Fruit fly (Drosophila melanogaster) whole organism, embryonic: ENCODE data around the gene aralar1.
A peak's percentile ranks its signal among the peaks of the same experiment; 100 is the strongest.

ENCODE experiments used
- Blimp-1 ChIP-seq: fragments of 200-800 bp; sonication (Bioruptor generic); optimal IDR thresholded peaks from 3 replicates; lab custom pipeline; 2018; ENCODE audit warnings: missing biosample characterization, missing genetic modification characterization, mild to moderate bottlenecking, moderate library complexity, missing genetic modification reagents
- CG10267 ChIP-seq: fragments of 200-800 bp; sonication (Bioruptor generic); optimal IDR thresholded peaks from 2 replicates; lab custom pipeline; 2018; ENCODE audit warnings: missing biosample characterization, mild to moderate bottlenecking, missing genetic modification characterization, moderate library complexity
- CG11085 ChIP-seq: fragments of 200-800 bp; sonication (Bioruptor generic); IDR thresholded peaks from 2 replicates; pipeline ENCODE4 v1.3.6; 2022; ENCODE audit warnings: missing biosample characterization, missing genetic modification characterization
- CG12219 ChIP-seq: fragments of 200-800 bp; sonication (Bioruptor generic); optimal IDR thresholded peaks from 3 replicates; lab custom pipeline; 2018; ENCODE audit warnings: missing biosample characterization, mild to moderate bottlenecking, missing genetic modification characterization
- CG12391 ChIP-seq: fragments of 200-800 bp; sonication (Bioruptor generic); optimal IDR thresholded peaks from 3 replicates; lab custom pipeline; 2018; ENCODE audit warnings: missing biosample characterization, mild to moderate bottlenecking, missing genetic modification characterization, moderate library complexity
- CG12659 ChIP-seq: fragments of 200-800 bp; sonication (Bioruptor generic); optimal IDR thresholded peaks from 3 replicates; lab custom pipeline; 2017; ENCODE audit warnings: mild to moderate bottlenecking, missing biosample characterization, missing genetic modification reagents, missing genetic modification characterization
- CG13424 ChIP-seq: fragments of 200-800 bp; sonication (Bioruptor generic); optimal IDR thresholded peaks from 2 replicates; lab custom pipeline; 2019; ENCODE audit warnings: missing biosample characterization, mild to moderate bottlenecking, missing genetic modification characterization, moderate library complexity
- CG15011 ChIP-seq: fragments of 200-800 bp; sonication (Bioruptor generic); optimal IDR thresholded peaks from 3 replicates; lab custom pipeline; 2018; ENCODE audit warnings: missing biosample characterization, mild to moderate bottlenecking, missing genetic modification characterization
- CG16779 ChIP-seq: fragments of 200-800 bp; sonication (Bioruptor generic); IDR thresholded peaks from 2 replicates; pipeline ENCODE4 v1.3.6; 2022; ENCODE audit warnings: missing biosample characterization, missing genetic modification characterization
- CG17385 ChIP-seq: fragments of 200-800 bp; sonication (Bioruptor generic); optimal IDR thresholded peaks from 3 replicates; lab custom pipeline; 2018; ENCODE audit warnings: missing biosample characterization, mild to moderate bottlenecking, missing genetic modification characterization
- CG18262 ChIP-seq: fragments of 200-800 bp; optimal IDR thresholded peaks from 3 replicates; lab custom pipeline; 2019; ENCODE audit warnings: missing biosample characterization, mild to moderate bottlenecking, missing genetic modification characterization, moderate library complexity
- CG18599 ChIP-seq: fragments of 200-800 bp; sonication (Bioruptor generic); optimal IDR thresholded peaks from 3 replicates; lab custom pipeline; 2017; ENCODE audit warnings: missing biosample characterization, missing genetic modification characterization, mild to moderate bottlenecking, moderate library complexity, missing genetic modification reagents
- CG18619 ChIP-seq: fragments of 200-800 bp; sonication (Bioruptor generic); optimal IDR thresholded peaks from 3 replicates; lab custom pipeline; 2017; ENCODE audit warnings: missing biosample characterization, mild to moderate bottlenecking, missing genetic modification characterization
- CG2199 ChIP-seq: fragments of 200-800 bp; sonication (Bioruptor generic); IDR thresholded peaks from 3 replicates; pipeline ENCODE4 v1.3.6; 2022; ENCODE audit warnings: missing biosample characterization, missing genetic modification characterization
- CG30403 ChIP-seq: fragments of 200-800 bp; sonication (Bioruptor generic); optimal IDR thresholded peaks from 3 replicates; lab custom pipeline; 2016; ENCODE audit warnings: missing biosample characterization, missing genetic modification characterization
- CG4820 ChIP-seq: fragments of 200-800 bp; sonication (Bioruptor generic); optimal IDR thresholded peaks from 3 replicates; lab custom pipeline; 2016; ENCODE audit warnings: missing biosample characterization, missing genetic modification characterization
- CG6813 ChIP-seq: fragments of 200-800 bp; sonication (Bioruptor generic); optimal IDR thresholded peaks from 2 replicates; lab custom pipeline; 2017; ENCODE audit warnings: missing biosample characterization, missing genetic modification characterization, mild to moderate bottlenecking, moderate library complexity, missing genetic modification reagents
- CG7556 ChIP-seq: fragments of 200-800 bp; sonication (Bioruptor generic); optimal IDR thresholded peaks from 2 replicates; lab custom pipeline; 2017; ENCODE audit warnings: missing biosample characterization, mild to moderate bottlenecking, missing genetic modification characterization
- CG9437 ChIP-seq: fragments of 200-800 bp; sonication (Bioruptor generic); optimal IDR thresholded peaks from 2 replicates; lab custom pipeline; 2018; ENCODE audit warnings: missing biosample characterization, mild to moderate bottlenecking, missing genetic modification characterization
- E2f1 ChIP-seq: fragments of 200-800 bp; sonication (Bioruptor generic); IDR thresholded peaks from 2 replicates; pipeline ENCODE4 v1.3.6; 2022; ENCODE audit warnings: missing biosample characterization, missing genetic modification characterization
- H2.0 ChIP-seq: fragments of 200-800 bp; sonication (Bioruptor generic); IDR thresholded peaks from 2 replicates; pipeline ENCODE4 v1.3.6; 2022; ENCODE audit warnings: missing biosample characterization, missing genetic modification characterization
- HLH3B ChIP-seq: fragments of 200-800 bp; sonication (Bioruptor generic); IDR thresholded peaks from 2 replicates; pipeline ENCODE4 v1.3.6; 2022; ENCODE audit warnings: missing biosample characterization, missing genetic modification characterization
- Hr51 ChIP-seq, 2 experiments: fragments of 200-800 bp; sonication (Bioruptor generic); optimal IDR thresholded peaks; 2 replicates in 1 of 2; 3 replicates in 1 of 2; lab custom pipeline; 2016 to 2018; ENCODE audit warnings: missing biosample characterization in 2 of 2, missing genetic modification characterization in 2 of 2, mild to moderate bottlenecking in 1 of 2, moderate library complexity in 1 of 2
- Hr78 ChIP-seq, 2 experiments: fragments of 200-800 bp in 1 of 2; fragments of >200 bp in 1 of 2; sonication (Bioruptor generic) in 1 of 2; optimal IDR thresholded peaks; 2 replicates each; lab custom pipeline; 2017 to 2019; ENCODE audit warnings: missing biosample characterization in 2 of 2, missing genetic modification characterization in 2 of 2, mild to moderate bottlenecking in 1 of 2, moderate library complexity in 1 of 2
- Med ChIP-seq: fragments of 200-800 bp; sonication (Bioruptor generic); peaks from one replicate; lab custom pipeline; 2016; ENCODE audit warnings: missing biosample characterization, missing genetic modification characterization, mild to moderate bottlenecking, inconsistent platforms, moderate library complexity
- Oaz ChIP-seq: fragments of 200-800 bp; sonication (Bioruptor generic); IDR thresholded peaks from 2 replicates; pipeline ENCODE4 v1.3.6; 2022; ENCODE audit warnings: missing biosample characterization, missing genetic modification characterization
- Ptx1 ChIP-seq: fragments of 200-800 bp; sonication (Bioruptor generic); IDR thresholded peaks from 2 replicates; pipeline ENCODE4 v1.3.6; 2022; ENCODE audit warnings: missing biosample characterization, missing genetic modification characterization
- Sox100B ChIP-seq: fragments of 200-800 bp; sonication (Bioruptor generic); optimal IDR thresholded peaks from 3 replicates; lab custom pipeline; 2018; ENCODE audit warnings: missing biosample characterization, mild to moderate bottlenecking, missing genetic modification characterization
- Sox102F ChIP-seq: fragments of 200-800 bp; sonication (Bioruptor generic); optimal IDR thresholded peaks from 2 replicates; lab custom pipeline; 2018; ENCODE audit warnings: missing biosample characterization, mild to moderate bottlenecking, missing genetic modification characterization, moderate library complexity
- Ssrp ChIP-seq: fragments of 200-800 bp; sonication (Bioruptor generic); optimal IDR thresholded peaks from 2 replicates; lab custom pipeline; 2018; ENCODE audit warnings: missing biosample characterization, mild to moderate bottlenecking, missing genetic modification characterization, moderate library complexity
- Xrp1 ChIP-seq: fragments of 200-800 bp; sonication (Bioruptor generic); IDR thresholded peaks from 2 replicates; pipeline ENCODE4 v1.3.6; 2022; ENCODE audit warnings: missing biosample characterization, missing genetic modification characterization
- az2 ChIP-seq: fragments of 200-800 bp; sonication (Bioruptor generic); optimal IDR thresholded peaks from 3 replicates; lab custom pipeline; 2016; ENCODE audit warnings: missing biosample characterization, missing genetic modification characterization
- bcd ChIP-seq: fragments of 200-800 bp; sonication (Bioruptor generic); optimal IDR thresholded peaks from 2 replicates; lab custom pipeline; 2017; ENCODE audit warnings: missing biosample characterization, mild to moderate bottlenecking, missing genetic modification characterization
- br ChIP-seq: fragments of >200 bp; optimal IDR thresholded peaks from 2 replicates; lab custom pipeline; 2017
- chinmo ChIP-seq: fragments of 200-800 bp; sonication (Bioruptor generic); IDR thresholded peaks from 4 replicates; pipeline ENCODE4 v1.3.6; 2022; ENCODE audit warnings: missing biosample characterization, missing genetic modification characterization; ENCODE audit not compliant: partially characterized antibody
- ci ChIP-seq: fragments of 200-800 bp; sonication (Bioruptor generic); IDR thresholded peaks from 3 replicates; pipeline ENCODE4 v1.3.6; 2022; ENCODE audit warnings: missing biosample characterization, missing genetic modification characterization
- dysf ChIP-seq: fragments of 200-800 bp; sonication (Bioruptor generic); IDR thresholded peaks from 3 replicates; pipeline ENCODE4 v1.3.6; 2022; ENCODE audit warnings: missing biosample characterization, missing genetic modification characterization
- eve ChIP-seq, 2 experiments: fragments of >200 bp; optimal IDR thresholded peaks; 2 replicates each; lab custom pipeline; 2017; ENCODE audit warnings: missing biosample characterization in 2 of 2, missing genetic modification characterization in 2 of 2
- nom ChIP-seq: fragments of 200-800 bp; sonication (Bioruptor generic); optimal IDR thresholded peaks from 2 replicates; lab custom pipeline; 2017; ENCODE audit warnings: missing biosample characterization, missing genetic modification characterization, mild to moderate bottlenecking, moderate library complexity, missing genetic modification reagents
- phol ChIP-seq: fragments of 200-800 bp; sonication (Bioruptor generic); optimal IDR thresholded peaks from 3 replicates; lab custom pipeline; 2018; ENCODE audit warnings: missing biosample characterization, mild to moderate bottlenecking, missing genetic modification characterization, moderate library complexity
- row ChIP-seq: fragments of 200-800 bp; sonication (Bioruptor generic); IDR thresholded peaks from 3 replicates; pipeline ENCODE4 v1.3.6; 2022; ENCODE audit warnings: missing biosample characterization, missing genetic modification characterization
- slbo ChIP-seq: fragments of 200-800 bp; sonication (Bioruptor generic); IDR thresholded peaks from 2 replicates; pipeline ENCODE4 v1.3.6; 2022; ENCODE audit warnings: missing biosample characterization, missing genetic modification characterization
- stc ChIP-seq: fragments of 200-800 bp; sonication (Bioruptor generic); IDR thresholded peaks from 2 replicates; pipeline ENCODE4 v1.3.6; 2022; ENCODE audit warnings: missing biosample characterization, missing genetic modification characterization
- tgo ChIP-seq: fragments of 200-800 bp; sonication (Bioruptor generic); IDR thresholded peaks from 3 replicates; pipeline ENCODE4 v1.3.6; 2022; ENCODE audit warnings: missing biosample characterization, missing genetic modification characterization
- unpg ChIP-seq: fragments of 200-800 bp; sonication (Bioruptor generic); optimal IDR thresholded peaks from 3 replicates; lab custom pipeline; 2018; ENCODE audit warnings: missing biosample characterization, mild to moderate bottlenecking, missing genetic modification characterization, moderate library complexity
- vvl ChIP-seq: fragments of 200-800 bp; sonication (Bioruptor generic); IDR thresholded peaks from 2 replicates; pipeline ENCODE4 v1.3.6; 2022; ENCODE audit warnings: missing biosample characterization, missing genetic modification characterization

Gene aralar1

dm6 chr3R:30461608-30462243 lies 6.1 kb upstream of the aralar1 start (continued):
- TF ChIP-seq nom (peak; percentile 21), E2f1 (GFP tag; lab: Robert Waterston, UW) (0 out of 2 replicates have a peak, but pooled peaks have one; percentile 30), Med (GFP tag; lab: Kevin White, UChicago) (peak; percentile 54), H2.0 (GFP tag; lab: Robert Waterston, UW) (0 out of 2 replicates have a peak, but pooled peaks have one; percentile 41), Sox100B (peak; percentile 35), Xrp1 (peak; percentile 39; the same call in 1 of the 2 replicates), chinmo (0 out of 4 replicates have a peak, but pooled peaks have one; percentile 12), phol (tag; lab: Kevin White, UChicago) (peak; percentile 44), CG18262 (tag; lab: Kevin White, UChicago) (peak; percentile 33), br (no peak), Hr78 (GFP tag; optimal IDR thresholded peaks at IDR 0.05; lab: Kevin White, UChicago) (no peak), bcd (GFP tag; lab: Kevin White, UChicago) (peak; percentile 26), tgo (GFP tag; lab: Robert Waterston, UW) (peak; percentile 24; the same call in 1 of the 3 replicates), unpg (GFP tag; lab: Kevin White, UChicago) (peak; percentile 47), CG17385 (GFP tag; lab: Kevin White, UChicago) (peak; percentile 35), CG6813 (GFP tag; lab: Kevin White, UChicago) (peak; percentile 15), row (GFP tag; lab: Robert Waterston, UW) (peak; percentile 58), CG18619 (GFP tag; lab: Kevin White, UChicago) (no peak), stc (GFP tag; lab: Robert Waterston, UW) (0 out of 2 replicates have a peak, but pooled peaks have one; percentile 8), CG10267 (tag; lab: Kevin White, UChicago) (peak; percentile 30), CG16779 (GFP tag; lab: Robert Waterston, UW) (no peak), CG18599 (GFP tag; lab: Kevin White, UChicago) (peak; percentile 16), Ptx1 (peak; percentile 42; the same call in 1 of the 2 replicates), slbo (GFP tag; lab: Robert Waterston, UW) (peak; percentile 59), vvl (GFP tag; lab: Robert Waterston, UW) (peak; percentile 27; the same call in 1 of the 2 replicates), Blimp-1 (GFP tag; lab: Kevin White, UChicago) (peak; percentile 10), dysf (GFP tag; lab: Robert Waterston, UW) (peak; percentile 57; the same call in 1 of the 3 replicates), CG12391 (tag; lab: Kevin White, UChicago) (peak; percentile 43), Hr51 (GFP tag; optimal IDR thresholded peaks at IDR 0.05; lab: Kevin White, UChicago) (peak in 1 of 2 experiments; percentile 59), Sox102F (peak; percentile 41), Oaz (GFP tag; lab: Robert Waterston, UW) (0 out of 2 replicates have a peak, but pooled peaks have one; percentile 8), CG12219 (peak; percentile 41), HLH3B (GFP tag; lab: Robert Waterston, UW) (peak; percentile 41; the same call in 1 of the 2 replicates), CG11085 (GFP tag; lab: Robert Waterston, UW) (no peak), az2 (GFP tag; lab: Kevin White, UChicago) (peak; percentile 10), CG15011 (GFP tag; lab: Kevin White, UChicago) (peak; percentile 1), CG30403 (peak; percentile 41), CG12659 (GFP tag; lab: Kevin White, UChicago) (peak; percentile 19), CG4820 (GFP tag; lab: Kevin White, UChicago) (peak; percentile 10), Ssrp (tag; lab: Kevin White, UChicago) (peak; percentile 21), CG13424 (peak; percentile 41), CG9437 (no peak), ci (GFP tag; lab: Robert Waterston, UW) (peak; percentile 70; the same call in 2 of the 3 replicates), eve (GFP tag; optimal IDR thresholded peaks at IDR 0.05; lab: Kevin White, UChicago) (no peak), CG2199 (GFP tag; lab: Robert Waterston, UW) (0 out of 3 replicates have a peak, but pooled peaks have one; percentile 45), CG7556 (GFP tag; lab: Kevin White, UChicago) (peak; percentile 2)
